Worm (Caenorhabditis elegans) whole organism, young adult: ENCODE measurements around the gene akap-1.
A peak's percentile ranks its signal among the peaks of the same experiment; 100 is the strongest.

ENCODE experiments used
- B0019.2 ChIP-seq: fragments of 200-800 bp; sonication (Bioruptor generic); conservative IDR thresholded peaks from 2 replicates; pipeline ENCODE4 v1.3.6; 2022; ENCODE audit warnings: missing genetic modification reagents, missing genetic modification characterization, missing compliant biosample characterization
- B0035.1 ChIP-seq: sonication (generic microtip); optimal IDR thresholded peaks from 2 replicates; lab custom pipeline; 2016; ENCODE audit warnings: missing genetic modification characterization, mild to moderate bottlenecking, missing compliant biosample characterization, missing genotype, missing genetic modification reagents
- F10E7.11 ChIP-seq: sonication (generic microtip); optimal IDR thresholded peaks from 2 replicates; lab custom pipeline; 2017; ENCODE audit warnings: mild to moderate bottlenecking, missing genetic modification characterization, moderate library complexity, missing compliant biosample characterization
- F22D6.2 ChIP-seq: sonication (generic microtip); optimal IDR thresholded peaks from 2 replicates; lab custom pipeline; 2016; ENCODE audit warnings: mild to moderate bottlenecking, missing genetic modification characterization, missing compliant biosample characterization
- F39B2.1 ChIP-seq: fragments of 200-800 bp; sonication (Bioruptor generic); IDR thresholded peaks from 2 replicates; pipeline ENCODE4 v1.3.6; 2022; ENCODE audit warnings: missing genetic modification reagents, missing genetic modification characterization, missing compliant biosample characterization
- F52B5.7 ChIP-seq: sonication (generic microtip); optimal IDR thresholded peaks from 2 replicates; lab custom pipeline; 2016; ENCODE audit warnings: mild to moderate bottlenecking, missing genetic modification characterization, missing compliant biosample characterization
- F57A8.1 ChIP-seq: fragments of 200-800 bp; sonication (Bioruptor generic); optimal IDR thresholded peaks from 2 replicates; lab custom pipeline; 2018; ENCODE audit warnings: mild to moderate bottlenecking, missing genetic modification characterization, moderate library complexity, missing compliant biosample characterization
- F57C9.4 ChIP-seq: sonication (generic microtip); optimal IDR thresholded peaks from 2 replicates; lab custom pipeline; 2017; ENCODE audit warnings: mild to moderate bottlenecking, missing genetic modification characterization, missing compliant biosample characterization
- K11D2.4 ChIP-seq: fragments of 200-800 bp; sonication (Bioruptor generic); IDR thresholded peaks from 2 replicates; pipeline ENCODE4 v1.3.6; 2022; ENCODE audit warnings: missing genetic modification reagents, missing genetic modification characterization, missing compliant biosample characterization
- K12H6.12 ChIP-seq: fragments of 200-800 bp; sonication (Bioruptor generic); optimal IDR thresholded peaks from 2 replicates; lab custom pipeline; 2018; ENCODE audit warnings: mild to moderate bottlenecking, missing genetic modification characterization, missing compliant biosample characterization
- Y53G8AR.9 ChIP-seq: fragments of 200-800 bp; sonication (Bioruptor generic); conservative IDR thresholded peaks from 2 replicates; pipeline ENCODE4 v1.3.6; 2022; ENCODE audit warnings: missing genetic modification reagents, missing genetic modification characterization, missing compliant biosample characterization
- Y56A3A.18 ChIP-seq: fragments of 200-800 bp; sonication (Bioruptor generic); IDR thresholded peaks from 2 replicates; pipeline ENCODE4 v1.3.6; 2022; ENCODE audit warnings: missing genetic modification reagents, missing genetic modification characterization, missing compliant biosample characterization
- Y95B8A.8 ChIP-seq: fragments of 200-800 bp; sonication (Bioruptor generic); IDR thresholded peaks from 2 replicates; pipeline ENCODE4 v1.3.6; 2022; ENCODE audit warnings: missing genetic modification reagents, missing genetic modification characterization, missing compliant biosample characterization
- atf-7 ChIP-seq: sonication (generic microtip); optimal IDR thresholded peaks from 2 replicates; lab custom pipeline; 2017; ENCODE audit warnings: mild to moderate bottlenecking, missing genetic modification characterization, missing compliant biosample characterization
- athp-1 ChIP-seq: sonication (generic microtip); optimal IDR thresholded peaks from 2 replicates; lab custom pipeline; 2017; ENCODE audit warnings: mild to moderate bottlenecking, missing genetic modification characterization, missing compliant biosample characterization
- attf-6 ChIP-seq: fragments of 200-800 bp; sonication (Bioruptor generic); IDR thresholded peaks from 2 replicates; pipeline ENCODE4 v1.3.6; 2022; ENCODE audit warnings: missing genetic modification reagents, missing genetic modification characterization, missing compliant biosample characterization
- bed-1 ChIP-seq: fragments of 200-800 bp; sonication (Bioruptor generic); IDR thresholded peaks from 2 replicates; pipeline ENCODE4 v1.3.6; 2022; ENCODE audit warnings: missing genetic modification reagents, missing genetic modification characterization, missing compliant biosample characterization
- ceh-100 ChIP-seq: fragments of 200-800 bp; sonication (Bioruptor generic); IDR thresholded peaks from 2 replicates; pipeline ENCODE4 v1.3.6; 2022; ENCODE audit warnings: missing genetic modification reagents, missing genetic modification characterization, missing compliant biosample characterization
- ceh-27 ChIP-seq: fragments of 200-800 bp; sonication (Bioruptor generic); optimal IDR thresholded peaks from 2 replicates; lab custom pipeline; 2018; ENCODE audit warnings: mild to moderate bottlenecking, missing genetic modification characterization, moderate library complexity, missing compliant biosample characterization
- ceh-40 ChIP-seq: fragments of 200-800 bp; sonication (Bioruptor generic); IDR thresholded peaks from 2 replicates; pipeline ENCODE4 v1.3.6; 2022; ENCODE audit warnings: missing genetic modification characterization, missing compliant biosample characterization
- ceh-79 ChIP-seq: sonication (generic microtip); optimal IDR thresholded peaks from 2 replicates; lab custom pipeline; 2017; ENCODE audit warnings: mild to moderate bottlenecking, missing genetic modification characterization, missing compliant biosample characterization
- ceh-91 ChIP-seq: fragments of 200-800 bp; sonication (Bioruptor generic); IDR thresholded peaks from 2 replicates; pipeline ENCODE4 v1.3.6; 2022; ENCODE audit warnings: missing genetic modification reagents, missing genetic modification characterization, missing compliant biosample characterization
- dpff-1 ChIP-seq: sonication (generic microtip); optimal IDR thresholded peaks from 2 replicates; lab custom pipeline; 2017; ENCODE audit warnings: mild to moderate bottlenecking, missing genetic modification characterization, missing compliant biosample characterization
- dpl-1 ChIP-seq: fragments of 150-350 bp; optimal IDR thresholded peaks from 2 replicates; lab custom pipeline; 2014; ENCODE audit warnings: missing biosample characterization, missing genetic modification reagents, missing genetic modification characterization
- efl-1 ChIP-seq: fragments of 150-350 bp; optimal IDR thresholded peaks from 2 replicates; lab custom pipeline; 2014; ENCODE audit warnings: missing biosample characterization, missing genetic modification reagents, missing genetic modification characterization
- ekl-4 ChIP-seq: fragments of 200-800 bp; sonication (Bioruptor generic); IDR thresholded peaks from 2 replicates; pipeline ENCODE4 v1.3.6; 2022; ENCODE audit warnings: missing genetic modification reagents, missing genetic modification characterization, missing compliant biosample characterization
- gei-17 ChIP-seq: fragments of 200-800 bp; sonication (Bioruptor generic); optimal IDR thresholded peaks from 2 replicates; lab custom pipeline; 2018; ENCODE audit warnings: mild to moderate bottlenecking, missing genetic modification characterization, missing compliant biosample characterization
- him-1 ChIP-seq: sonication (generic microtip); optimal IDR thresholded peaks from 2 replicates; lab custom pipeline; 2016; ENCODE audit warnings: missing genotype, missing genetic modification reagents, missing genetic modification characterization, missing compliant biosample characterization
- hlh-12 ChIP-seq: sonication (generic microtip); optimal IDR thresholded peaks from 2 replicates; lab custom pipeline; 2016; ENCODE audit warnings: missing genetic modification characterization, missing compliant biosample characterization
- hmg-1.2 ChIP-seq: fragments of 200-800 bp; sonication (Bioruptor generic); IDR thresholded peaks from 2 replicates; pipeline ENCODE4 v1.3.6; 2022; ENCODE audit warnings: missing genetic modification reagents, missing genetic modification characterization, missing compliant biosample characterization
- hsf-1 ChIP-seq: fragments of 200-800 bp; sonication (Bioruptor generic); IDR thresholded peaks from 2 replicates; pipeline ENCODE4 v1.3.6; 2022; ENCODE audit warnings: missing genetic modification reagents, missing genetic modification characterization, missing compliant biosample characterization
- lin-26 ChIP-seq: fragments of 200-800 bp; sonication (Bioruptor generic); IDR thresholded peaks from 2 replicates; pipeline ENCODE4 v1.3.6; 2022; ENCODE audit warnings: missing genetic modification reagents, missing genetic modification characterization, missing compliant biosample characterization
- lin-35 ChIP-seq, 3 experiments: fragments of 150-350 bp in 2 of 3; sonication (generic microtip) in 1 of 3; optimal IDR thresholded peaks; 2 replicates each; lab custom pipeline; 2014 to 2018; ENCODE audit warnings: missing biosample characterization in 3 of 3, missing genetic modification characterization in 3 of 3, missing genetic modification reagents in 3 of 3
- lin-40 ChIP-seq: sonication (generic microtip); optimal IDR thresholded peaks from 2 replicates; lab custom pipeline; 2016; ENCODE audit warnings: missing genetic modification characterization, mild to moderate bottlenecking, missing compliant biosample characterization, missing genotype, missing genetic modification reagents
- lin-54 ChIP-seq: fragments of 200-800 bp; sonication (Bioruptor generic); optimal IDR thresholded peaks from 2 replicates; lab custom pipeline; 2018; ENCODE audit warnings: mild to moderate bottlenecking, missing genetic modification characterization, missing compliant biosample characterization
- lsl-1 ChIP-seq: fragments of 200-800 bp; sonication (Bioruptor generic); optimal IDR thresholded peaks from 2 replicates; lab custom pipeline; 2018; ENCODE audit warnings: mild to moderate bottlenecking, missing genetic modification characterization, moderate library complexity, missing compliant biosample characterization
- lsy-27 ChIP-seq: sonication (generic microtip); optimal IDR thresholded peaks from 2 replicates; lab custom pipeline; 2017; ENCODE audit warnings: missing genetic modification characterization, mild to moderate bottlenecking, missing compliant biosample characterization, antibody characterized with exemption, missing genotype, borderline replicate concordance; ENCODE audit not compliant: insufficient read depth
- madf-10 ChIP-seq: sonication (generic microtip); optimal IDR thresholded peaks from 2 replicates; lab custom pipeline; 2016; ENCODE audit warnings: mild to moderate bottlenecking, missing genetic modification characterization, missing compliant biosample characterization
- mcd-1 ChIP-seq: fragments of 200-800 bp; sonication (Bioruptor generic); IDR thresholded peaks from 2 replicates; pipeline ENCODE4 v1.3.6; 2022; ENCODE audit warnings: missing genetic modification reagents, missing genetic modification characterization, missing compliant biosample characterization
- mel-28 ChIP-seq: sonication (generic microtip); optimal IDR thresholded peaks from 2 replicates; lab custom pipeline; 2016; ENCODE audit warnings: borderline replicate concordance, mild to moderate bottlenecking, missing genetic modification characterization, missing compliant biosample characterization
- nhr-27 ChIP-seq: fragments of 200-800 bp; sonication (Bioruptor generic); optimal IDR thresholded peaks from 2 replicates; lab custom pipeline; 2018; ENCODE audit warnings: mild to moderate bottlenecking, missing genetic modification characterization, moderate library complexity, missing compliant biosample characterization
- rec-8 ChIP-seq, 2 experiments: sonication (generic microtip); optimal IDR thresholded peaks; 2 replicates each; lab custom pipeline; 2016; ENCODE audit warnings: mild to moderate bottlenecking in 2 of 2, missing genetic modification characterization in 2 of 2, missing genetic modification reagents in 2 of 2, missing genotype in 2 of 2, missing biosample characterization in 1 of 2, missing compliant biosample characterization in 1 of 2, moderate library complexity in 1 of 2
- sdz-38 ChIP-seq: sonication (generic microtip); optimal IDR thresholded peaks from 2 replicates; lab custom pipeline; 2016; ENCODE audit warnings: missing genotype, missing genetic modification characterization, missing compliant biosample characterization
- snpc-1.3 ChIP-seq: sonication (generic microtip); optimal IDR thresholded peaks from 2 replicates; lab custom pipeline; 2017; ENCODE audit warnings: missing genetic modification characterization, mild to moderate bottlenecking, missing compliant biosample characterization, antibody characterized with exemption, moderate library complexity, missing genotype, missing genetic modification reagents; ENCODE audit not compliant: insufficient read depth
- snpc-3.4 ChIP-seq: sonication (generic microtip); optimal IDR thresholded peaks from 2 replicates; lab custom pipeline; 2017; ENCODE audit warnings: missing genetic modification characterization, mild to moderate bottlenecking, missing compliant biosample characterization, antibody characterized with exemption, moderate library complexity, missing genotype, missing genetic modification reagents
- zfh-2 ChIP-seq: fragments of 200-800 bp; sonication (Bioruptor generic); conservative IDR thresholded peaks from 2 replicates; pipeline ENCODE4 v1.3.6; 2022; ENCODE audit warnings: missing genetic modification reagents, missing genetic modification characterization, missing compliant biosample characterization
- ztf-25 ChIP-seq: fragments of 200-800 bp; sonication (Bioruptor generic); IDR thresholded peaks from 2 replicates; pipeline ENCODE4 v1.3.6; 2022; ENCODE audit warnings: missing genetic modification reagents, missing genetic modification characterization, missing compliant biosample characterization

The akap-1 gene

DNA sequence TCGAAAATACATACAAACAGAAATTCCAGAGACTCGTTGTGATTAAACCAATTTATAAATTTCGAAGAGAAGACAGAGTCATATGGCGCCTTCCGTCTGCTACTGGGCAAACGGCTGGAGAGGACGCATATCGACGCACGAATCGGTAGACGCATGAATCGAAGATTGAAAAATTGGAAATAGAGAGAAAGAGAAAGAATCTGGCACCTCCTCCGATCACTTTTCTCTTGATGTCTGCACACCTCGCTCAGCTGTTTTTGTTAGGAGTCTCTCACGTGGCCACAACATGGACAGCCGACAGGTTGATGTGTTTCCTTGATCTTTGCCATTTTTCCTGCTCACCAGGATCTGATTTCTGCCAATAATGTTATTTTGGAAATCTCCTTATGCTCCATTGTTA is 6.9 kb downstream of the akap-1 start:
- TF ChIP-seq Y53G8AR.9 (GFP tag; lab: Robert Waterston, UW) (0 out of 2 replicates have a peak, but pooled peaks have one; percentile 29), athp-1 (tag; lab: Kevin White, UChicago) (no peak), F57C9.4 (no peak), K12H6.12 (tag; lab: Kevin White, UChicago) (no peak), atf-7 (tag; lab: Kevin White, UChicago) (no peak), ceh-27 (GFP tag; lab: Kevin White, UChicago) (no peak), mel-28 (tag; lab: Kevin White, UChicago) (no peak), madf-10 (no peak), zfh-2 (GFP tag; lab: Robert Waterston, UW) (peak; percentile 23; the same call in 1 of the 2 replicates), ceh-100 (GFP tag; lab: Robert Waterston, UW) (no peak), hsf-1 (no peak), nhr-27 (tag; lab: Kevin White, UChicago) (no peak), rec-8 (tag; optimal IDR thresholded peaks at IDR 0.05; lab: Kevin White, UChicago) (no peak), efl-1 (GFP tag; lab: Kevin White, UChicago) (no peak), lin-54 (GFP tag; lab: Kevin White, UChicago) (no peak), him-1 (no peak), snpc-3.4 (tag; lab: Kevin White, UChicago) (no peak), lin-35 (GFP tag; optimal IDR thresholded peaks at IDR 0.05; lab: Kevin White, UChicago) (no peak), hlh-12 (tag; lab: Kevin White, UChicago) (no peak), Y56A3A.18 (no peak), mcd-1 (GFP tag; lab: Robert Waterston, UW) (no peak), bed-1 (GFP tag; lab: Robert Waterston, UW) (no peak), sdz-38 (tag; lab: Kevin White, UChicago) (no peak), gei-17 (no peak), lin-26 (peak; percentile 46; the same call in 1 of the 2 replicates), K11D2.4 (GFP tag; lab: Robert Waterston, UW) (no peak), B0035.1 (tag; lab: Kevin White, UChicago) (no peak)

ce11 chrIII:6360825-6361224 is 7.6 kb downstream of the akap-1 start:
- TF ChIP-seq lsy-27 (tag; lab: Kevin White, UChicago) (no peak), ceh-91 (GFP tag; lab: Robert Waterston, UW) (no peak), hlh-12 (tag; lab: Kevin White, UChicago) (no peak), lin-54 (GFP tag; lab: Kevin White, UChicago) (no peak), snpc-1.3 (tag; lab: Kevin White, UChicago) (no peak), sdz-38 (tag; lab: Kevin White, UChicago) (no peak), ekl-4 (no peak), F57A8.1 (no peak), ceh-40 (GFP tag; lab: Robert Waterston, UW) (no peak), ztf-25 (no peak), F39B2.1 (GFP tag; lab: Robert Waterston, UW) (no peak), him-1 (no peak), gei-17 (no peak), F10E7.11 (tag; lab: Kevin White, UChicago) (no peak), attf-6 (no peak), lsl-1 (GFP tag; lab: Kevin White, UChicago) (no peak), dpl-1 (no peak), nhr-27 (tag; lab: Kevin White, UChicago) (no peak), F57C9.4 (no peak), F52B5.7 (tag; lab: Kevin White, UChicago) (no peak), hmg-1.2 (GFP tag; lab: Robert Waterston, UW) (no peak), lin-40 (tag; lab: Kevin White, UChicago) (no peak), dpff-1 (tag; lab: Kevin White, UChicago) (no peak), mel-28 (tag; lab: Kevin White, UChicago) (no peak), Y95B8A.8 (GFP tag; lab: Robert Waterston, UW) (no peak), B0019.2 (GFP tag; lab: Robert Waterston, UW) (no peak), ceh-79 (peak; percentile 3), F22D6.2 (tag; lab: Kevin White, UChicago) (no peak)
